Worm (Caenorhabditis elegans) whole organism, L4 larva: Measurements from ENCODE around the gene hdl-1.

Experiments used
- F10B5.3 ChIP-seq: sonication (generic microtip); optimal IDR thresholded peaks from 2 replicates; lab custom pipeline; 2016; ENCODE audit warnings: mild to moderate bottlenecking, missing genetic modification characterization, missing compliant biosample characterization
- F26F4.8 ChIP-seq: fragments of 200-800 bp; sonication (Bioruptor generic); conservative IDR thresholded peaks from 2 replicates; pipeline ENCODE4 v1.3.6; 2022; ENCODE audit warnings: missing genetic modification characterization, missing compliant biosample characterization
- F37D6.2 ChIP-seq: sonication (generic microtip); optimal IDR thresholded peaks from 2 replicates; lab custom pipeline; 2016; ENCODE audit warnings: mild to moderate bottlenecking, missing genetic modification characterization, missing compliant biosample characterization
- F49E8.2 ChIP-seq: sonication (generic microtip); optimal IDR thresholded peaks from 2 replicates; lab custom pipeline; 2016; ENCODE audit warnings: missing compliant biosample characterization, mild to moderate bottlenecking, missing genetic modification characterization, borderline replicate concordance
- R02D3.7 ChIP-seq: fragments of 150-350 bp; sonication (generic microtip); optimal IDR thresholded peaks from 3 replicates; lab custom pipeline; 2014; ENCODE audit warnings: missing biosample characterization, missing genetic modification characterization
- Y105C5A.15 ChIP-seq: fragments of 200-800 bp; sonication (Bioruptor generic); IDR thresholded peaks from 2 replicates; pipeline ENCODE4 v1.3.6; 2022; ENCODE audit warnings: missing genetic modification characterization, missing compliant biosample characterization
- Y48G9A.11 ChIP-seq: fragments of 200-800 bp; sonication (Bioruptor generic); IDR thresholded peaks from 2 replicates; pipeline ENCODE4 v1.3.6; 2022; ENCODE audit warnings: missing genetic modification reagents, missing genetic modification characterization, missing compliant biosample characterization
- aly-2 ChIP-seq: sonication (generic microtip); optimal IDR thresholded peaks from 2 replicates; lab custom pipeline; 2018; ENCODE audit warnings: missing biosample characterization, missing genetic modification characterization
- ama-1 ChIP-seq: fragments of 150-350 bp; optimal IDR thresholded peaks from 2 replicates; lab custom pipeline; 2014; ENCODE audit warnings: inconsistent platforms, mixed read lengths
- ceh-20 ChIP-seq: fragments of 200-800 bp; sonication (Bioruptor generic); IDR thresholded peaks from 2 replicates; pipeline ENCODE4 v1.3.6; 2022; ENCODE audit warnings: missing genetic modification reagents, missing genetic modification characterization, missing compliant biosample characterization
- ceh-28 ChIP-seq: fragments of 150-350 bp; optimal IDR thresholded peaks from 2 replicates; lab custom pipeline; 2014; ENCODE audit warnings: missing biosample characterization, missing genetic modification reagents, missing genetic modification characterization
- ceh-62 ChIP-seq: sonication (generic microtip); optimal IDR thresholded peaks from 2 replicates; lab custom pipeline; 2017; ENCODE audit warnings: missing biosample characterization, missing genetic modification characterization
- cey-2 ChIP-seq: sonication (generic microtip); optimal IDR thresholded peaks from 3 replicates; lab custom pipeline; 2017; ENCODE audit warnings: missing genetic modification characterization, mild to moderate bottlenecking, missing compliant biosample characterization, antibody characterized with exemption, borderline replicate concordance; ENCODE audit not compliant: insufficient read depth
- daf-12 ChIP-seq: fragments of 150-350 bp; optimal IDR thresholded peaks from 2 replicates; lab custom pipeline; 2014; ENCODE audit warnings: missing biosample characterization, missing genetic modification reagents, missing genetic modification characterization
- daf-8 ChIP-seq: fragments of 200-800 bp; sonication (Bioruptor generic); IDR thresholded peaks from 2 replicates; pipeline ENCODE4 v1.3.6; 2022; ENCODE audit warnings: missing genetic modification characterization, missing compliant biosample characterization
- duxl-1 ChIP-seq: sonication (generic microtip); optimal IDR thresholded peaks from 2 replicates; lab custom pipeline; 2016; ENCODE audit warnings: mild to moderate bottlenecking, missing genetic modification characterization, moderate library complexity, missing compliant biosample characterization; ENCODE audit not compliant: poor library complexity
- fkh-10 ChIP-seq: fragments of 150-350 bp; optimal IDR thresholded peaks from 2 replicates; lab custom pipeline; 2014; ENCODE audit warnings: missing biosample characterization, missing genetic modification reagents, missing genetic modification characterization
- fos-1 ChIP-seq: fragments of 150-350 bp; optimal IDR thresholded peaks from 2 replicates; lab custom pipeline; 2014; ENCODE audit warnings: missing biosample characterization, missing genetic modification characterization
- gei-8 ChIP-seq: fragments of 200-800 bp; sonication (Bioruptor generic); optimal IDR thresholded peaks from 2 replicates; lab custom pipeline; 2018; ENCODE audit warnings: mild to moderate bottlenecking, missing genetic modification characterization, missing compliant biosample characterization
- hif-1 ChIP-seq, 2 experiments: sonication (generic microtip); optimal IDR thresholded peaks; 2 replicates each; lab custom pipeline; 2016 to 2017; ENCODE audit warnings: missing compliant biosample characterization in 2 of 2, missing genetic modification characterization in 2 of 2, missing genetic modification reagents in 2 of 2, missing genotype in 2 of 2, mild to moderate bottlenecking in 1 of 2
- hlh-30 ChIP-seq: sonication (generic microtip); optimal IDR thresholded peaks from 2 replicates; lab custom pipeline; 2017; ENCODE audit warnings: antibody characterized with exemption, mild to moderate bottlenecking, missing genetic modification characterization, missing compliant biosample characterization; ENCODE audit not compliant: insufficient read depth
- lin-1 ChIP-seq: fragments of 200-800 bp; sonication (Bioruptor generic); IDR thresholded peaks from 2 replicates; pipeline ENCODE4 v1.3.6; 2022; ENCODE audit warnings: missing genetic modification reagents, missing genetic modification characterization, missing compliant biosample characterization
- lin-13 ChIP-seq: fragments of 150-350 bp; optimal IDR thresholded peaks from 2 replicates; lab custom pipeline; 2014; ENCODE audit warnings: missing biosample characterization, missing genetic modification reagents, missing genetic modification characterization
- lin-15B ChIP-seq: fragments of 150-350 bp; sonication (generic microtip); optimal IDR thresholded peaks from 3 replicates; lab custom pipeline; 2014; ENCODE audit warnings: missing biosample characterization, missing genetic modification characterization
- lin-38 ChIP-seq: fragments of 200-800 bp; sonication (Bioruptor generic); IDR thresholded peaks from 2 replicates; pipeline ENCODE4 v1.3.6; 2022; ENCODE audit warnings: missing genetic modification reagents, missing genetic modification characterization, missing compliant biosample characterization
- lin-39 ChIP-seq: fragments of 150-350 bp; optimal IDR thresholded peaks from 2 replicates; lab custom pipeline; 2014; ENCODE audit warnings: missing biosample characterization, missing genetic modification reagents, missing genetic modification characterization
- lir-3 ChIP-seq: sonication (generic microtip); optimal IDR thresholded peaks from 2 replicates; lab custom pipeline; 2016; ENCODE audit warnings: mild to moderate bottlenecking, missing genetic modification characterization, missing compliant biosample characterization
- madf-5 ChIP-seq, 2 experiments: fragments of 200-800 bp; sonication (Bioruptor generic); IDR thresholded peaks; 2 replicates each; pipeline ENCODE4 v1.3.6; 2022; ENCODE audit warnings: missing compliant biosample characterization in 2 of 2, missing genetic modification characterization in 2 of 2
- madf-9 ChIP-seq: fragments of 200-800 bp; sonication (Bioruptor generic); conservative IDR thresholded peaks from 2 replicates; pipeline ENCODE4 v1.3.6; 2022; ENCODE audit warnings: missing genetic modification reagents, missing genetic modification characterization, missing compliant biosample characterization
- mdt-29 ChIP-seq: fragments of 200-800 bp; sonication (Bioruptor generic); IDR thresholded peaks from 2 replicates; pipeline ENCODE4 v1.3.6; 2022; ENCODE audit warnings: missing genetic modification reagents, missing genetic modification characterization, missing compliant biosample characterization
- mxl-3 ChIP-seq: fragments of 200-800 bp; sonication (Bioruptor generic); optimal IDR thresholded peaks from 2 replicates; lab custom pipeline; 2018; ENCODE audit warnings: mild to moderate bottlenecking, missing genetic modification characterization, missing compliant biosample characterization
- nhr-10 ChIP-seq: fragments of 150-350 bp; optimal IDR thresholded peaks from 2 replicates; lab custom pipeline; 2014; ENCODE audit warnings: missing biosample characterization, missing genetic modification characterization
- nhr-102 ChIP-seq: sonication (generic microtip); optimal IDR thresholded peaks from 2 replicates; lab custom pipeline; 2016; ENCODE audit warnings: mild to moderate bottlenecking, missing genetic modification characterization, moderate library complexity, missing compliant biosample characterization
- nhr-111 ChIP-seq: fragments of 200-800 bp; sonication (Bioruptor generic); optimal IDR thresholded peaks from 2 replicates; lab custom pipeline; 2018; ENCODE audit warnings: mild to moderate bottlenecking, missing genetic modification characterization, missing compliant biosample characterization
- nhr-237 ChIP-seq: sonication (generic microtip); optimal IDR thresholded peaks from 2 replicates; lab custom pipeline; 2017; ENCODE audit warnings: missing biosample characterization, missing genetic modification characterization
- nhr-25 ChIP-seq: sonication (generic microtip); optimal IDR thresholded peaks from 2 replicates; lab custom pipeline; 2017; ENCODE audit warnings: missing genetic modification characterization, mild to moderate bottlenecking, missing compliant biosample characterization, antibody characterized with exemption, moderate library complexity, borderline replicate concordance; ENCODE audit not compliant: insufficient read depth
- nhr-28 ChIP-seq: fragments of 150-350 bp; optimal IDR thresholded peaks from 2 replicates; lab custom pipeline; 2014; ENCODE audit warnings: missing biosample characterization, missing genetic modification characterization
- nhr-42 ChIP-seq: fragments of 200-800 bp; sonication (Bioruptor generic); IDR thresholded peaks from 2 replicates; pipeline ENCODE4 v1.3.6; 2022; ENCODE audit warnings: missing genetic modification characterization, missing compliant biosample characterization
- nhr-6 ChIP-seq: fragments of 150-350 bp; optimal IDR thresholded peaks from 2 replicates; lab custom pipeline; 2014; ENCODE audit warnings: missing biosample characterization, missing genetic modification characterization
- nhr-76 ChIP-seq: fragments of 150-350 bp; optimal IDR thresholded peaks from 2 replicates; lab custom pipeline; 2014; ENCODE audit warnings: missing biosample characterization, missing genetic modification characterization
- pha-4 ChIP-seq, 2 experiments: fragments of 150-350 bp in 1 of 2; fragments of 200-800 bp in 1 of 2; sonication (Bioruptor generic) in 1 of 2; IDR thresholded peaks in 1 of 2; optimal IDR thresholded peaks in 1 of 2; 2 replicates each; pipeline versions ENCODE4 v1.3.6 to Lab custom; 2014 to 2022; ENCODE audit warnings: missing genetic modification characterization in 2 of 2, missing genetic modification reagents in 2 of 2, missing biosample characterization in 1 of 2, missing compliant biosample characterization in 1 of 2
- php-3 ChIP-seq: fragments of 200-800 bp; sonication (Bioruptor generic); IDR thresholded peaks from 2 replicates; pipeline ENCODE4 v1.3.6; 2022; ENCODE audit warnings: missing genetic modification reagents, missing genetic modification characterization, missing compliant biosample characterization
- rbr-2 ChIP-seq: sonication (generic microtip); optimal IDR thresholded peaks from 2 replicates; lab custom pipeline; 2016; ENCODE audit warnings: missing genotype, missing genetic modification characterization, missing compliant biosample characterization
- skn-1 ChIP-seq: fragments of 150-350 bp; optimal IDR thresholded peaks from 2 replicates; lab custom pipeline; 2014; ENCODE audit warnings: missing biosample characterization, missing genetic modification characterization
- spr-1 ChIP-seq: sonication (generic microtip); optimal IDR thresholded peaks from 2 replicates; lab custom pipeline; 2016; ENCODE audit warnings: mild to moderate bottlenecking, missing genetic modification characterization, missing compliant biosample characterization
- spr-3 ChIP-seq: fragments of 200-800 bp; sonication (Bioruptor generic); optimal IDR thresholded peaks from 2 replicates; lab custom pipeline; 2018; ENCODE audit warnings: mild to moderate bottlenecking, missing genetic modification characterization, missing compliant biosample characterization
- unc-130 ChIP-seq: sonication (generic microtip); optimal IDR thresholded peaks from 2 replicates; lab custom pipeline; 2016; ENCODE audit warnings: missing genetic modification reagents, missing genetic modification characterization, missing compliant biosample characterization
- unc-39 ChIP-seq: sonication (generic microtip); optimal IDR thresholded peaks from 2 replicates; lab custom pipeline; 2017; ENCODE audit warnings: missing biosample characterization, missing genetic modification characterization
- unc-62 ChIP-seq, 3 experiments: fragments of 150-350 bp in 1 of 3; sonication (generic microtip); optimal IDR thresholded peaks in 2 of 3; peaks in 1 of 3; 1 replicate in 1 of 3; 2 replicates in 2 of 3; lab custom pipeline; 2014 to 2017; ENCODE audit warnings: missing biosample characterization in 3 of 3, missing genetic modification characterization in 3 of 3, missing genetic modification reagents in 3 of 3, missing genotype in 1 of 3
- zag-1 ChIP-seq: fragments of 150-350 bp; optimal IDR thresholded peaks from 2 replicates; lab custom pipeline; 2014; ENCODE audit warnings: missing biosample characterization, missing genetic modification characterization

hdl-1 gene

DNA sequence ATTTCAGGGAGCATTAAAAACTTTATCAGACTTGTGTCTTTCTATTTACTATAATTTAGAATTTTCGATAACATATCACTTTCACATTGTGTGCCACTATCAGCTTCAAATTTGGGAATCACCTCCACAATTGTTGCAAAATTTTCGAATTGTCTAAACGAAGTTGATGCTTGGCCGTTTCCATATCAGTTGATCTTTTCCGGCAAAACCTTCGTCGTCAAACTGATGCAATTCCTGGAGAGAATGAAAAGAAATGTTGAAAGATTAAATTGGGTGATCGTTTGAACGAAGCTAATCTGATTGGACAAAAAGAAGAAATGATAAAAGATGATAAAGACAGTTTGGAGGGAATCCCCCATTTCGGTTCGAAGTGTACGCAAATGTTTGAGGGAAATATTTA, 6.0 kb upstream of the hdl-1 start (continued):
- TF ChIP-seq unc-62 (GFP tag; optimal IDR thresholded peaks at IDR 0.05 in 1 of 2; lab: Kevin White, UChicago) = no peak
- TF ChIP-seq unc-62 (tag; optimal IDR thresholded peaks at IDR 0.05; lab: Kevin White, UChicago) = no peak
- no peak for TF ChIP-seq lin-39 (tag; lab: Kevin White, UChicago)
- TF ChIP-seq madf-9 (GFP tag; lab: Robert Waterston, UW) = no peak
- TF ChIP-seq lin-38 (GFP tag; lab: Robert Waterston, UW) = peak; percentile 46
- TF ChIP-seq lin-13 (GFP tag; lab: Kevin White, UChicago) = no peak
- TF ChIP-seq skn-1 (tag; lab: Kevin White, UChicago) = no peak
- peak; percentile 86 for TF ChIP-seq nhr-10 (tag; lab: Kevin White, UChicago)
- no peak for TF ChIP-seq daf-12 (tag; lab: Kevin White, UChicago)
- peak; percentile 7; the same call in 1 of the 2 replicates for TF ChIP-seq Y48G9A.11
- no peak for TF ChIP-seq daf-8 (GFP tag; lab: Robert Waterston, UW)
- no peak for TF ChIP-seq F26F4.8 (GFP tag; lab: Robert Waterston, UW)
- no peak for TF ChIP-seq nhr-42 (GFP tag; lab: Robert Waterston, UW)
- no peak for TF ChIP-seq ceh-20
- no peak for TF ChIP-seq nhr-76 (tag; lab: Kevin White, UChicago)
- TF ChIP-seq ama-1 = peak; percentile 55
- no peak for TF ChIP-seq rbr-2 (tag; lab: Kevin White, UChicago)
- no peak for TF ChIP-seq duxl-1 (tag; lab: Kevin White, UChicago)
- TF ChIP-seq hif-1 (tag; optimal IDR thresholded peaks at IDR 0.05; lab: Kevin White, UChicago) = peak in 1 of 2 experiments; percentile 2
- no peak for TF ChIP-seq cey-2
- peak; percentile 81 for TF ChIP-seq gei-8 (GFP tag; lab: Kevin White, UChicago)
- no peak for TF ChIP-seq nhr-237 (tag; lab: Kevin White, UChicago)
- peak; percentile 33 for TF ChIP-seq nhr-102 (tag; lab: Kevin White, UChicago)
- TF ChIP-seq hlh-30 (tag; lab: Kevin White, UChicago) = no peak
- no peak for TF ChIP-seq unc-39 (tag; lab: Kevin White, UChicago)
- TF ChIP-seq zag-1 = no peak
- no peak for TF ChIP-seq R02D3.7 (tag; lab: Kevin White, UChicago)
- TF ChIP-seq F10B5.3 (tag; lab: Kevin White, UChicago) = no peak
- 0 out of 2 replicates have a peak, but pooled peaks have one; percentile 34 for TF ChIP-seq php-3 (GFP tag; lab: Robert Waterston, UW)
- no peak for TF ChIP-seq F37D6.2 (tag; lab: Kevin White, UChicago)
- no peak for TF ChIP-seq nhr-111
- TF ChIP-seq spr-3 = peak; percentile 76
- TF ChIP-seq nhr-6 (tag; lab: Kevin White, UChicago) = no peak
- no peak for TF ChIP-seq Y105C5A.15 (GFP tag; lab: Robert Waterston, UW)
- TF ChIP-seq lir-3 = no peak
- no peak for TF ChIP-seq ceh-28 (tag; lab: Kevin White, UChicago)
- no peak for TF ChIP-seq madf-5 (GFP tag; IDR thresholded peaks at IDR 0.05; lab: Robert Waterston, UW)
- TF ChIP-seq nhr-25 (tag; lab: Kevin White, UChicago) = no peak
- no peak for TF ChIP-seq fkh-10 (GFP tag; lab: Kevin White, UChicago)
- peak; percentile 51 for TF ChIP-seq mxl-3 (GFP tag; lab: Kevin White, UChicago)
- peak; percentile 75 for TF ChIP-seq nhr-28 (tag; lab: Kevin White, UChicago)
- TF ChIP-seq lin-1 (GFP tag; lab: Robert Waterston, UW) = peak; percentile 93
- peak; percentile 42; the same call in 1 of the 2 replicates for TF ChIP-seq pha-4 (GFP tag; IDR thresholded peaks at IDR 0.05; lab: Robert Waterston, UW)
- TF ChIP-seq pha-4 (tag; optimal IDR thresholded peaks at IDR 0.05; lab: Kevin White, UChicago) = no peak
- no peak for TF ChIP-seq aly-2
- no peak for TF ChIP-seq unc-130 (GFP tag; lab: Kevin White, UChicago)
- no peak for TF ChIP-seq ceh-62
- peak; percentile 66; the same call in 1 of the 2 replicates for TF ChIP-seq mdt-29 (GFP tag; lab: Robert Waterston, UW)
- no peak for TF ChIP-seq F49E8.2 (tag; lab: Kevin White, UChicago)
- no peak for TF ChIP-seq spr-1
- TF ChIP-seq fos-1 (tag; lab: Kevin White, UChicago) = peak; percentile 71
- TF ChIP-seq lin-15B (tag; lab: Kevin White, UChicago) = no peak
